Worm (Caenorhabditis elegans): Measurements from ENCODE around the gene fbxa-214.
A peak's percentile ranks its signal among the peaks of the same experiment; 100 is the strongest.

Gene fbxa-214

DNA sequence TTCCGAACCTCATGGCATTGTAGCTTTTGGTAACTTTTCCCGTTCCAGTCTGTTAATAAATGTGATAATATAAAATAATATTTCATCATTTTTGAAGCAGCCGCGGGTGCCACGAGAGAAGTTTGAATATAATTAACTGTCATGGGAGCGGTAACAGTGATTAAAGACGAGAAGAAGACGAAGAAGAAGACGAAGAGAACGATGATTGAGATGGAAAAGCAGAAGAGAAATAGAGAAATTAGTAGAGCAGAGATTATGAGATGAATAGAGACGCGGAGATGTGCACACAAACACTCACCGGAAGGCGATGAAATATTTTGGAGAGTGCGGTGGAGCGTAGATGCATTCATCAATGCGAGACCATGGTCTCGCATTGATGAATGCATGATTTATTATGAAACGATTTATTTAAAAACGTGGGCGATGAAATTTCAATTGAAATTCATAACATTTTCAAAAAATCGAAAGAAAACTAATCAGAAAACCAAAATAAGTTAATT is 16.6 kb downstream of the fbxa-214 start, which contains the start of gene seip-1 (continued):
- peak; percentile 90 for TF ChIP-seq attf-5 (GFP tag; optimal IDR thresholded peaks at IDR 0.05)
- no peak for TF ChIP-seq nhr-90 (tag; optimal IDR thresholded peaks at IDR 0.05)
- peak; percentile 61; the same call in 1 of the 2 replicates for TF ChIP-seq K11D2.4 (GFP tag; IDR thresholded peaks at IDR 0.05)
- no peak for TF ChIP-seq F39B2.1 (GFP tag; IDR thresholded peaks at IDR 0.05)
- TF ChIP-seq F57C9.4 (tag; optimal IDR thresholded peaks at IDR 0.05): no peak
- no peak for TF ChIP-seq zfh-2 (GFP tag; conservative IDR thresholded peaks at IDR 0.05)
- no peak for TF ChIP-seq B0336.3 (GFP tag; IDR thresholded peaks at IDR 0.05)
- no peak for TF ChIP-seq ztf-6 (GFP tag; IDR thresholded peaks at IDR 0.05)
- TF ChIP-seq rcor-1 (GFP tag; IDR thresholded peaks at IDR 0.05): peak; percentile 62
- TF ChIP-seq zim-3 (tag; optimal IDR thresholded peaks at IDR 0.05): no peak
- no peak for TF ChIP-seq madf-3 (GFP tag; IDR thresholded peaks at IDR 0.05)
- no peak for TF ChIP-seq rec-8 (tag; optimal IDR thresholded peaks at IDR 0.05)
- TF ChIP-seq hsf-1 (GFP tag; IDR thresholded peaks at IDR 0.05): no peak
- TF ChIP-seq hlh-12 (tag; optimal IDR thresholded peaks at IDR 0.05): no peak
- TF ChIP-seq bed-2 (GFP tag; IDR thresholded peaks at IDR 0.05): no peak
- TF ChIP-seq lag-1 (GFP tag; IDR thresholded peaks at IDR 0.05): no peak
- peak; percentile 4 for TF ChIP-seq ceh-27 (GFP tag; optimal IDR thresholded peaks at IDR 0.05)
- TF ChIP-seq madf-6 (GFP tag; IDR thresholded peaks at IDR 0.05): no peak
- TF ChIP-seq T26A5.8 (tag; optimal IDR thresholded peaks at IDR 0.05): no peak
- no peak for TF ChIP-seq snpc-1.1 (tag; optimal IDR thresholded peaks at IDR 0.05; ENCODE audit: insufficient read depth)
- TF ChIP-seq ztf-3 (GFP tag; optimal IDR thresholded peaks at IDR 0.05): no peak
- no peak for TF ChIP-seq T07F8.4 (tag; optimal IDR thresholded peaks at IDR 0.05)
- peak; percentile 38 for TF ChIP-seq ZK185.1 (tag; optimal IDR thresholded peaks at IDR 0.05; ENCODE audit: poor library complexity, severe bottlenecking)
- TF ChIP-seq gei-17 (GFP tag; optimal IDR thresholded peaks at IDR 0.05): no peak
- no peak for TF ChIP-seq F55B11.4 (tag; optimal IDR thresholded peaks at IDR 0.05; ENCODE audit: borderline replicate concordance, insufficient read depth)
- TF ChIP-seq K12H6.12 (tag; optimal IDR thresholded peaks at IDR 0.05): peak; percentile 36
- no peak for TF ChIP-seq tbp1 (GFP tag; optimal IDR thresholded peaks at IDR 0.05)
- TF ChIP-seq ztf-25 (GFP tag; IDR thresholded peaks at IDR 0.05): no peak
- TF ChIP-seq egl-44 (GFP tag; IDR thresholded peaks at IDR 0.05): 0 out of 2 replicates have a peak, but pooled peaks have one; percentile 38
- TF ChIP-seq ceh-40 (GFP tag; IDR thresholded peaks at IDR 0.05): no peak
- TF ChIP-seq ama-1 (optimal IDR thresholded peaks at IDR 0.05): peak; percentile 10
- TF ChIP-seq ama-1 (GFP tag; optimal IDR thresholded peaks at IDR 0.05): no peak
- no peak for TF ChIP-seq attf-3 (GFP tag; conservative IDR thresholded peaks at IDR 0.05)
- no peak for TF ChIP-seq hmg-20 (GFP tag; IDR thresholded peaks at IDR 0.05)

DNA sequence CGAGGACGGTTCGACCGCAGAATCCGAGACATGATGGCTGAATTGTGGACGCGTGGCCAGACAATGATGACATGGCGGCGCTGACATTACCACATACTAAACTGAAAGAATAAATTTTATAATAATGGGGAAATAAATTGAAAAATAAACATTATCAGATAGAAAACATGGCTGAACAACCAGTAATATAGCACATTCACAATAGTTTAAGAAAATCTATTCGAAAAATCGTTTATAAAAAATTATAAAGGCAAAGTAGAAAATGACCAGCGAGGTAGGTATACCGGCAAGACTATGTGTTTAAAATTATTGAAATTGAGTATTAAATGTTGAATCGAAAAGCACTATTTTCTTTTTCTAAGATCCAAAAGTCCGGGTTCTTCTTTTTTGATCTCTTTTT is 18.7 kb downstream of the fbxa-214 start, which contains the start of gene jamp-1:
Gene jamp-1 (minus strand): TSS at position 101 of the 400 bp plus-strand sequence.
- TF ChIP-seq T26A5.8 (tag; optimal IDR thresholded peaks at IDR 0.05) (no peak), K11D2.4 (GFP tag; IDR thresholded peaks at IDR 0.05) (no peak), hsf-1 (GFP tag; IDR thresholded peaks at IDR 0.05) (no peak), ztf-25 (GFP tag; IDR thresholded peaks at IDR 0.05) (no peak), mel-28 (tag; optimal IDR thresholded peaks at IDR 0.05; ENCODE audit: borderline replicate concordance) (no peak), ZK185.1 (tag; optimal IDR thresholded peaks at IDR 0.05; ENCODE audit: poor library complexity, severe bottlenecking) (no peak), efl-1 (GFP tag; optimal IDR thresholded peaks at IDR 0.05) (no peak), lin-26 (GFP tag; IDR thresholded peaks at IDR 0.05) (no peak)

DNA sequence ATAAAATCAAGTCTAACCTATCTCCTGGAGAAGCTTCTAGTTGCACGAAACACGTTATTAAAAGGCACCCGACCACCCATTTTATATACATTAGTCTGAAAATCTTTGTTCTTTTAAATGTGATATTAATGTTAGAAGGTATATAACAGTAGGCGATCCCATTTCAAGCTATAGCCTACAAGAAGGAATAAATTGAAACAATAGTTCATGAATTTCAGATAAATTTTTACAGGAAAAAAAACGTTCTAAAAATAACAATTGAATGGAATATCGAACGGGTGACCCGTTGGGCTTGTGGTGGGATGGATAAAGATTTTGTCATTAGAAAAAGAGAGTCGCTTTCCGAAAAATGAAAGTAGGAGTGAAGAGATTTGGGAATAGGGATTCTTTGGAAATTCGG is 22.1 kb downstream of the fbxa-214 start, which contains the start of gene pgap-3:
Gene pgap-3 (minus strand): TSS at position 101 of the 400 bp plus-strand sequence.
- TF ChIP-seq somi-1 (GFP tag; optimal IDR thresholded peaks at IDR 0.05) (no peak), aptf-3 (GFP tag; IDR thresholded peaks at IDR 0.05) (no peak), die-1 (tag; optimal IDR thresholded peaks at IDR 0.05) (no peak), F22D6.2 (tag; optimal IDR thresholded peaks at IDR 0.05) (no peak), snpc-3.4 (tag; optimal IDR thresholded peaks at IDR 0.05) (no peak), nhr-120 (GFP tag; IDR thresholded peaks at IDR 0.05) (no peak), Y67H2A.10 (GFP tag; conservative IDR thresholded peaks at IDR 0.05) (no peak), hlh-26 (GFP tag; conservative IDR thresholded peaks at IDR 0.05) (no peak), fkh-3 (tag; optimal IDR thresholded peaks at IDR 0.05) (no peak), F37B4.10 (GFP tag; IDR thresholded peaks at IDR 0.05) (no peak), ztf-3 (GFP tag; optimal IDR thresholded peaks at IDR 0.05) (no peak), F55B11.4 (tag; optimal IDR thresholded peaks at IDR 0.05; ENCODE audit: borderline replicate concordance, insufficient read depth) (no peak), ZK185.1 (tag; optimal IDR thresholded peaks at IDR 0.05; ENCODE audit: poor library complexity, severe bottlenecking) (no peak)
